Fruit fly (Drosophila melanogaster) whole organism, prepupa: ENCODE data around the gene CG3402.
A peak's percentile ranks its signal among the peaks of the same experiment; 100 is the strongest.

Experiments
- Blimp-1 ChIP-seq: fragments of 200-800 bp; sonication (Bioruptor generic); optimal IDR thresholded peaks from 3 replicates; lab custom pipeline; 2017; ENCODE audit warnings: missing biosample characterization, missing genetic modification characterization, mild to moderate bottlenecking, moderate library complexity, missing genetic modification reagents
- CG10631 ChIP-seq: fragments of 200-800 bp; sonication (Bioruptor generic); optimal IDR thresholded peaks from 2 replicates; lab custom pipeline; 2016; ENCODE audit warnings: missing biosample characterization, missing genetic modification characterization
- CG10669 ChIP-seq: fragments of 200-800 bp; sonication (Bioruptor generic); optimal IDR thresholded peaks from 3 replicates; lab custom pipeline; 2018; ENCODE audit warnings: missing biosample characterization, mild to moderate bottlenecking, missing genetic modification characterization, moderate library complexity
- CG11762 ChIP-seq: fragments of 200-800 bp; sonication (Bioruptor generic); optimal IDR thresholded peaks from 3 replicates; lab custom pipeline; 2016; ENCODE audit warnings: missing biosample characterization, missing genetic modification characterization; ENCODE audit not compliant: insufficient read depth
- CG11902 ChIP-seq: fragments of 200-800 bp; sonication (Bioruptor generic); optimal IDR thresholded peaks from 3 replicates; lab custom pipeline; 2016; ENCODE audit warnings: missing biosample characterization, missing genetic modification characterization
- CG15336 ChIP-seq: fragments of 200-800 bp; sonication (Bioruptor generic); IDR thresholded peaks from 2 replicates; pipeline ENCODE4 v1.3.6; 2022; ENCODE audit warnings: missing biosample characterization, missing genetic modification characterization
- CG1621 ChIP-seq: fragments of 200-800 bp; sonication (Bioruptor generic); optimal IDR thresholded peaks from 3 replicates; lab custom pipeline; 2018; ENCODE audit warnings: missing biosample characterization, mild to moderate bottlenecking, missing genetic modification characterization
- CG16779 ChIP-seq: fragments of 200-800 bp; sonication (Bioruptor generic); optimal IDR thresholded peaks from 3 replicates; lab custom pipeline; 2017; ENCODE audit warnings: missing biosample characterization, mild to moderate bottlenecking, missing genetic modification characterization
- CG3032 ChIP-seq: fragments of 200-800 bp; optimal IDR thresholded peaks from 2 replicates; lab custom pipeline; 2019; ENCODE audit warnings: missing biosample characterization, mild to moderate bottlenecking, missing genetic modification characterization, moderate library complexity
- CG31627 ChIP-seq: fragments of 200-800 bp; sonication (Bioruptor generic); optimal IDR thresholded peaks from 3 replicates; lab custom pipeline; 2016; ENCODE audit warnings: missing biosample characterization, missing genetic modification characterization
- CG32006 ChIP-seq: fragments of 200-800 bp; sonication (Bioruptor generic); optimal IDR thresholded peaks from 3 replicates; lab custom pipeline; 2017; ENCODE audit warnings: missing biosample characterization, mild to moderate bottlenecking, missing genetic modification characterization
- CG34406 ChIP-seq: fragments of 200-800 bp; sonication (Bioruptor generic); optimal IDR thresholded peaks from 3 replicates; lab custom pipeline; 2016; ENCODE audit warnings: missing biosample characterization, missing genetic modification characterization
- CG3919 ChIP-seq: fragments of 200-800 bp; sonication (Bioruptor generic); optimal IDR thresholded peaks from 3 replicates; lab custom pipeline; 2016; ENCODE audit warnings: missing biosample characterization, missing genetic modification characterization
- CG6163 ChIP-seq: fragments of 200-800 bp; sonication (Bioruptor generic); IDR thresholded peaks from 3 replicates; pipeline ENCODE4 v1.3.6; 2022; ENCODE audit warnings: missing biosample characterization, missing genetic modification characterization
- CG6276 ChIP-seq: fragments of 200-800 bp; sonication (Bioruptor generic); optimal IDR thresholded peaks from 2 replicates; lab custom pipeline; 2017; ENCODE audit warnings: missing biosample characterization, mild to moderate bottlenecking, missing genetic modification characterization
- CG6792 ChIP-seq: fragments of 200-800 bp; sonication (Bioruptor generic); optimal IDR thresholded peaks from 3 replicates; lab custom pipeline; 2016; ENCODE audit warnings: missing biosample characterization, missing genetic modification characterization
- CG6808 ChIP-seq: fragments of 200-800 bp; sonication (Bioruptor generic); optimal IDR thresholded peaks from 3 replicates; lab custom pipeline; 2017; ENCODE audit warnings: missing biosample characterization, missing genetic modification characterization, mild to moderate bottlenecking, moderate library complexity, missing genetic modification reagents
- CG6854 ChIP-seq: fragments of 200-800 bp; sonication (Bioruptor generic); optimal IDR thresholded peaks from 2 replicates; lab custom pipeline; 2017; ENCODE audit warnings: missing biosample characterization, mild to moderate bottlenecking, missing genetic modification characterization
- CG7368 ChIP-seq: fragments of 200-800 bp; sonication (Bioruptor generic); optimal IDR thresholded peaks from 3 replicates; lab custom pipeline; 2016; ENCODE audit warnings: missing biosample characterization, missing genetic modification characterization
- CG8119 ChIP-seq: fragments of 200-800 bp; sonication (Bioruptor generic); IDR thresholded peaks from 3 replicates; pipeline ENCODE4 v1.3.6; 2022; ENCODE audit warnings: missing biosample characterization, missing genetic modification characterization
- CG8319 ChIP-seq: fragments of 200-800 bp; sonication (Bioruptor generic); optimal IDR thresholded peaks from 3 replicates; lab custom pipeline; 2016; ENCODE audit warnings: missing biosample characterization, missing genetic modification characterization
- CG9139 ChIP-seq: fragments of 200-800 bp; sonication (Bioruptor generic); optimal IDR thresholded peaks from 3 replicates; lab custom pipeline; 2017; ENCODE audit warnings: missing biosample characterization, mild to moderate bottlenecking, missing genetic modification characterization
- Eip75B ChIP-seq: fragments of 200-800 bp; sonication (Bioruptor generic); optimal IDR thresholded peaks from 3 replicates; lab custom pipeline; 2016; ENCODE audit warnings: missing biosample characterization, missing genetic modification characterization
- Eip78C ChIP-seq: fragments of 200-800 bp; sonication (Bioruptor generic); peaks from one replicate; lab custom pipeline; 2016; ENCODE audit warnings: missing biosample characterization, missing genetic modification characterization
- Eip93F ChIP-seq: fragments of 200-800 bp; sonication (Bioruptor generic); optimal IDR thresholded peaks from 2 replicates; lab custom pipeline; 2016; ENCODE audit warnings: missing biosample characterization, mild to moderate bottlenecking, missing genetic modification characterization
- Ets96B ChIP-seq: fragments of 200-800 bp; optimal IDR thresholded peaks from 2 replicates; lab custom pipeline; 2019; ENCODE audit warnings: missing biosample characterization, mild to moderate bottlenecking, missing genetic modification characterization, moderate library complexity
- Gug ChIP-seq: fragments of 200-800 bp; sonication (Bioruptor generic); IDR thresholded peaks from 2 replicates; pipeline ENCODE4 v1.3.6; 2022; ENCODE audit warnings: missing biosample characterization, missing genetic modification characterization
- Hr38 ChIP-seq: sonication (Bioruptor generic); optimal IDR thresholded peaks from 2 replicates; lab custom pipeline; 2016; ENCODE audit warnings: missing biosample characterization, missing genetic modification characterization
- Hr4 ChIP-seq: fragments of 200-800 bp; sonication (Bioruptor generic); optimal IDR thresholded peaks from 3 replicates; lab custom pipeline; 2016; ENCODE audit warnings: missing biosample characterization, missing genetic modification characterization
- Lpt ChIP-seq: fragments of 200-800 bp; sonication (Bioruptor generic); optimal IDR thresholded peaks from 3 replicates; lab custom pipeline; 2016; ENCODE audit warnings: missing biosample characterization, missing genetic modification characterization
- Smox ChIP-seq: fragments of 200-800 bp; sonication (Bioruptor generic); optimal IDR thresholded peaks from 3 replicates; lab custom pipeline; 2016; ENCODE audit warnings: missing biosample characterization, missing genetic modification characterization
- Sox102F ChIP-seq: fragments of 200-800 bp; sonication (Bioruptor generic); optimal IDR thresholded peaks from 2 replicates; lab custom pipeline; 2016; ENCODE audit warnings: missing biosample characterization, mild to moderate bottlenecking, missing genetic modification characterization
- Sox14 ChIP-seq: fragments of 200-800 bp; sonication (Bioruptor generic); optimal IDR thresholded peaks from 3 replicates; lab custom pipeline; 2016; ENCODE audit warnings: missing biosample characterization, missing genetic modification characterization
- Sox15 ChIP-seq: fragments of 200-800 bp; sonication (Bioruptor generic); optimal IDR thresholded peaks from 3 replicates; lab custom pipeline; 2016; ENCODE audit warnings: missing biosample characterization, missing genetic modification characterization
- acj6 ChIP-seq: fragments of 200-800 bp; sonication (Bioruptor generic); optimal IDR thresholded peaks from 3 replicates; lab custom pipeline; 2016; ENCODE audit warnings: missing biosample characterization, missing genetic modification characterization
- dac ChIP-seq: fragments of 200-800 bp; sonication (Bioruptor generic); optimal IDR thresholded peaks from 2 replicates; lab custom pipeline; 2017; ENCODE audit warnings: missing biosample characterization, mild to moderate bottlenecking, missing genetic modification characterization
- eg ChIP-seq: fragments of 200-800 bp; sonication (Bioruptor generic); IDR thresholded peaks from 3 replicates; pipeline ENCODE4 v1.3.6; 2022; ENCODE audit warnings: missing biosample characterization, missing genetic modification characterization
- fkh ChIP-seq: fragments of 200-800 bp; sonication (Bioruptor generic); optimal IDR thresholded peaks from 3 replicates; lab custom pipeline; 2017; ENCODE audit warnings: missing biosample characterization, mild to moderate bottlenecking, missing genetic modification characterization, moderate library complexity
- net ChIP-seq: fragments of 200-800 bp; sonication (Bioruptor generic); optimal IDR thresholded peaks from 3 replicates; lab custom pipeline; 2016; ENCODE audit warnings: missing biosample characterization, missing genetic modification characterization
- pdm3 ChIP-seq: fragments of 200-800 bp; sonication (Bioruptor generic); optimal IDR thresholded peaks from 3 replicates; lab custom pipeline; 2016; ENCODE audit warnings: missing biosample characterization, missing genetic modification characterization
- salr ChIP-seq, 2 experiments: fragments of 200-800 bp; sonication (Bioruptor generic); optimal IDR thresholded peaks; 3 replicates each; lab custom pipeline; 2016 to 2018; ENCODE audit warnings: missing biosample characterization in 2 of 2, missing genetic modification characterization in 2 of 2, mild to moderate bottlenecking in 1 of 2
- spab ChIP-seq: fragments of 200-800 bp; sonication (Bioruptor generic); optimal IDR thresholded peaks from 2 replicates; lab custom pipeline; 2017; ENCODE audit warnings: missing biosample characterization, mild to moderate bottlenecking, missing genetic modification characterization, missing genetic modification reagents
- ss ChIP-seq, 2 experiments: fragments of 200-800 bp; sonication (Bioruptor generic); optimal IDR thresholded peaks; 2 replicates in 1 of 2; 3 replicates in 1 of 2; lab custom pipeline; 2017 to 2018; ENCODE audit warnings: mild to moderate bottlenecking in 2 of 2, missing biosample characterization in 2 of 2, missing genetic modification characterization in 2 of 2, moderate library complexity in 1 of 2
- vri ChIP-seq: fragments of 200-800 bp; sonication (Bioruptor generic); optimal IDR thresholded peaks from 3 replicates; lab custom pipeline; 2016; ENCODE audit warnings: missing biosample characterization, mild to moderate bottlenecking, missing genetic modification characterization

Gene CG3402

dm6 chr3L:638757-639353, 13.8 kb downstream of the CG3402 start (continued):
- TF ChIP-seq CG11902 (GFP tag; lab: Kevin White, UChicago) (no peak), CG6854 (GFP tag; lab: Kevin White, UChicago) (peak; percentile 37), CG34406 (no peak), CG1621 (tag; lab: Kevin White, UChicago) (no peak), Smox (GFP tag; lab: Kevin White, UChicago) (peak; percentile 8), CG6276 (peak; percentile 31), vri (peak; percentile 39), Blimp-1 (GFP tag; lab: Kevin White, UChicago) (no peak), CG8119 (GFP tag; lab: Robert Waterston, UW) (peak; percentile 52; the same call in 2 of the 3 replicates), CG31627 (no peak), acj6 (no peak), Eip78C (GFP tag; lab: Kevin White, UChicago) (peak; percentile 55), Sox14 (GFP tag; lab: Kevin White, UChicago) (no peak), net (GFP tag; lab: Kevin White, UChicago) (no peak), salr (GFP tag; optimal IDR thresholded peaks at IDR 0.05; lab: Kevin White, UChicago) (no peak), CG6808 (no peak), CG32006 (GFP tag; lab: Kevin White, UChicago) (peak; percentile 22), Hr4 (GFP tag; lab: Kevin White, UChicago) (no peak)

- peak; percentile 26 for TF ChIP-seq Eip78C (GFP tag; lab: Kevin White, UChicago)
- TF ChIP-seq fkh (GFP tag; lab: Kevin White, UChicago) = peak; percentile 16
- TF ChIP-seq CG6792 (GFP tag; lab: Kevin White, UChicago) = no peak
- TF ChIP-seq, all 60 proteins: peak for 2
These were observed 14.7 kb downstream of the CG3402 start for dm6 chr3L:638031-638414.

DNA sequence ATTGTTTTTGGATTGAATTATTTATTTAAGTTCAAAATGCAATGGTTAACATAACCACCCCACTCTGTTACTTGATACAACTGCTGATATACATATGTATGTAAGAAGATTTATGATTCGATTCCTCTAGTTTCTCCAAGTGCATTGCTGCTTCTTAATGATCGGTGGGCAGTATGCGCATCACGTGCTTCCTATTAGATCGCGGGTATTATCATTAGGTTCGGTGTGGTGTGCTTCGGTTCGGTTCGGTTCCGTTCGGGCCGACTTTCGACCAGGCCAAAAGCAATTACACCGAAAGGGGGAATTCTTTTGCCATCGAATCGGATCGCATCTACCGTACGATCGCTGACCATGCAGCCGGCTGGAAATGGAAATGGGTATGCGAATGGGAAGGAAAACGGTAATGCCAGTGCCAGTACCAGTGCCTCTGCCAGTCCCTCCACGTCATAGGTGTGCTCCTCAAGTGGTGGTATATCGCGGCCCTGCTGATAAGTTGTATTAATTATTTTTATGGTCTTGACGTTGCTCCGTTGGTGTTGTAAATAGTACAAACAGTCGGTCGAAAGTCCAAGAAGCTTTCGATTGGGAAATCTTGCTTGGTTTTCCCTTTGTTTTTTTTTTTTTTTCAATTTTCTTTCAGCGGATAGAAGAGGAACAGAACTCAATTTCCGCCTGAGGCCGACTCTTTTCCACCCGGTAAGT, 15.2 kb downstream of the CG3402 start:
- TF ChIP-seq acj6 = no peak
- TF ChIP-seq Eip75B (GFP tag; lab: Kevin White, UChicago) = no peak
- no peak for TF ChIP-seq CG8319
- no peak for TF ChIP-seq CG9139
- TF ChIP-seq CG3919 (GFP tag; lab: Kevin White, UChicago) = no peak
- TF ChIP-seq CG3032 (tag; lab: Kevin White, UChicago) = no peak
- no peak for TF ChIP-seq Lpt
- no peak for TF ChIP-seq Sox15
- peak; percentile 66 for TF ChIP-seq CG15336 (GFP tag; lab: Robert Waterston, UW)
- TF ChIP-seq Smox (GFP tag; lab: Kevin White, UChicago) = no peak
- no peak for TF ChIP-seq CG6808
- TF ChIP-seq CG10669 (GFP tag; lab: Kevin White, UChicago) = no peak
- TF ChIP-seq CG32006 (GFP tag; lab: Kevin White, UChicago) = peak; percentile 64
- no peak for TF ChIP-seq CG10631 (GFP tag; lab: Kevin White, UChicago)
- TF ChIP-seq Sox102F (GFP tag; lab: Kevin White, UChicago) = no peak
- TF ChIP-seq Eip93F (GFP tag; lab: Kevin White, UChicago) = no peak
- no peak for TF ChIP-seq CG11762
- TF ChIP-seq CG1621 (tag; lab: Kevin White, UChicago) = no peak
- TF ChIP-seq CG16779 = no peak
- no peak for TF ChIP-seq CG6792 (GFP tag; lab: Kevin White, UChicago)
- TF ChIP-seq vri = no peak
- TF ChIP-seq spab = no peak
- no peak for TF ChIP-seq salr (GFP tag; optimal IDR thresholded peaks at IDR 0.05; lab: Kevin White, UChicago)
- TF ChIP-seq Gug (GFP tag; lab: Robert Waterston, UW) = no peak
- no peak for TF ChIP-seq CG6854 (GFP tag; lab: Kevin White, UChicago)
- TF ChIP-seq pdm3 = no peak
- no peak for TF ChIP-seq ss (GFP tag; optimal IDR thresholded peaks at IDR 0.05; lab: Kevin White, UChicago)
- TF ChIP-seq dac (GFP tag; lab: Kevin White, UChicago) = no peak
- no peak for TF ChIP-seq Hr38 (GFP tag; lab: Kevin White, UChicago)
- TF ChIP-seq CG7368 (GFP tag; lab: Kevin White, UChicago) = no peak
- peak; percentile 55; the same call in 2 of the 3 replicates for TF ChIP-seq CG6163 (GFP tag; lab: Robert Waterston, UW)
- peak; percentile 3 for TF ChIP-seq CG6276
- no peak for TF ChIP-seq CG11902 (GFP tag; lab: Kevin White, UChicago)
- no peak for TF ChIP-seq CG34406
- TF ChIP-seq Hr4 (GFP tag; lab: Kevin White, UChicago) = peak; percentile 6
- TF ChIP-seq eg (GFP tag; lab: Robert Waterston, UW) = peak; percentile 28; the same call in 1 of the 3 replicates
- TF ChIP-seq Ets96B (tag; lab: Kevin White, UChicago) = no peak
